Worm (Caenorhabditis elegans) whole organism, young adult: ENCODE data around the gene B0280.17.

Source experiments
- B0261.1 ChIP-seq: sonication (generic microtip); optimal IDR thresholded peaks from 2 replicates; lab custom pipeline; 2016; ENCODE audit warnings: mild to moderate bottlenecking, missing genetic modification characterization, moderate library complexity, missing compliant biosample characterization
- attf-5 ChIP-seq: fragments of 200-800 bp; sonication (Bioruptor generic); optimal IDR thresholded peaks from 2 replicates; lab custom pipeline; 2018; ENCODE audit warnings: mild to moderate bottlenecking, missing genetic modification characterization, missing compliant biosample characterization
- ceh-40 ChIP-seq: fragments of 200-800 bp; sonication (Bioruptor generic); IDR thresholded peaks from 2 replicates; pipeline ENCODE4 v1.3.6; 2022; ENCODE audit warnings: missing genetic modification characterization, missing compliant biosample characterization
- hmg-20 ChIP-seq: fragments of 200-800 bp; sonication (Bioruptor generic); IDR thresholded peaks from 2 replicates; pipeline ENCODE4 v1.3.6; 2022; ENCODE audit warnings: missing genetic modification reagents, missing genetic modification characterization, missing compliant biosample characterization
- lag-1 ChIP-seq: fragments of 200-800 bp; sonication (Bioruptor generic); IDR thresholded peaks from 2 replicates; pipeline ENCODE4 v1.3.6; 2022; ENCODE audit warnings: missing genetic modification reagents, missing genetic modification characterization, missing compliant biosample characterization
- lin-54 ChIP-seq: fragments of 200-800 bp; sonication (Bioruptor generic); optimal IDR thresholded peaks from 2 replicates; lab custom pipeline; 2018; ENCODE audit warnings: mild to moderate bottlenecking, missing genetic modification characterization, missing compliant biosample characterization
- zim-3 ChIP-seq: sonication (generic microtip); optimal IDR thresholded peaks from 2 replicates; lab custom pipeline; 2017; ENCODE audit warnings: mild to moderate bottlenecking, missing genetic modification characterization, moderate library complexity, missing compliant biosample characterization

The B0280.17 gene

DNA sequence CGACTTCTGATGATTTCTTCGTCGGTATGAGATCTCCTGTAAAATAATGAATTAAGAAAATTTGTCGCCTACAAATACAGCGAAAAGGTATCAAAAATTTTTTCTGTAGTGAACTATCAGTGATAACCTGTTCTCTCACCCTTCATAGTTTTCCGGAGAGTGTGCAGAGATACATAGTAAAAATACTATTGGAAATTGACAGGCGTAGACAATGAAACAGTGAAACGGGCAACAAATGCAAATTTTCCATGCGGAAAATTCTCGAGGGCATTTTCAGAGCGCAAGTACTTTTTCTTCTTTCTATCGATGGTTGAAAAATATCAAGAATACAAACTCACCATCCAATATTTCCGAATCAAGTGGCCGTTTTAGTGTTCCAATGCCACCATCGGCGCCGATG, 48.7 kb downstream of the B0280.17 start (continued):
- TF ChIP-seq hmg-20 (GFP tag; lab: Robert Waterston, UW) (no peak), attf-5 (GFP tag; lab: Kevin White, UChicago) (peak; percentile 41), lag-1 (no peak), lin-54 (GFP tag; lab: Kevin White, UChicago) (no peak), ceh-40 (no peak), zim-3 (tag; lab: Kevin White, UChicago) (no peak), B0261.1 (tag; lab: Kevin White, UChicago) (no peak)
